Fruit fly (Drosophila melanogaster) whole organism, embryonic: ENCODE measurements around the gene Stt3B.

Experiments
- Atf6 ChIP-seq: fragments of 200-800 bp; sonication (Bioruptor generic); IDR thresholded peaks from 2 replicates; pipeline ENCODE4 v1.3.6; 2022; ENCODE audit warnings: missing biosample characterization, missing genetic modification characterization
- B-H1 ChIP-seq: fragments of 200-800 bp; sonication (Bioruptor generic); IDR thresholded peaks from 3 replicates; pipeline ENCODE4 v1.3.6; 2022; ENCODE audit warnings: missing biosample characterization, missing genetic modification characterization
- BEAF-32 ChIP-seq: fragments of 200-800 bp; sonication (Bioruptor generic); optimal IDR thresholded peaks from 3 replicates; lab custom pipeline; 2017; ENCODE audit warnings: missing biosample characterization, missing genetic modification characterization, mild to moderate bottlenecking, moderate library complexity, missing genetic modification reagents
- Blimp-1 ChIP-seq: fragments of 200-800 bp; sonication (Bioruptor generic); optimal IDR thresholded peaks from 3 replicates; lab custom pipeline; 2018; ENCODE audit warnings: missing biosample characterization, missing genetic modification characterization, mild to moderate bottlenecking, moderate library complexity, missing genetic modification reagents
- BtbVII ChIP-seq: fragments of 200-800 bp; sonication (Bioruptor generic); optimal IDR thresholded peaks from 3 replicates; lab custom pipeline; 2017; ENCODE audit warnings: missing biosample characterization, mild to moderate bottlenecking, missing genetic modification characterization
- C15 ChIP-seq: fragments of 200-800 bp; sonication (Bioruptor generic); IDR thresholded peaks from 3 replicates; pipeline ENCODE4 v1.3.6; 2022; ENCODE audit warnings: missing biosample characterization, missing genetic modification characterization
- CG10431 ChIP-seq: fragments of 200-800 bp; sonication (Bioruptor generic); optimal IDR thresholded peaks from 3 replicates; lab custom pipeline; 2018; ENCODE audit warnings: missing biosample characterization, mild to moderate bottlenecking, missing genetic modification characterization
- CG10979 ChIP-seq: fragments of 200-800 bp; sonication (Bioruptor generic); optimal IDR thresholded peaks from 2 replicates; lab custom pipeline; 2018; ENCODE audit warnings: missing biosample characterization, mild to moderate bottlenecking, missing genetic modification characterization, moderate library complexity
- CG12071 ChIP-seq: fragments of 200-800 bp; sonication (Bioruptor generic); optimal IDR thresholded peaks from 3 replicates; lab custom pipeline; 2018; ENCODE audit warnings: missing biosample characterization, mild to moderate bottlenecking, missing genetic modification characterization
- CG12299 ChIP-seq: fragments of 200-800 bp; sonication (Bioruptor generic); optimal IDR thresholded peaks from 2 replicates; lab custom pipeline; 2018; ENCODE audit warnings: missing biosample characterization, mild to moderate bottlenecking, missing genetic modification characterization
- CG12942 ChIP-seq: fragments of 200-800 bp; sonication (Bioruptor generic); optimal IDR thresholded peaks from 3 replicates; lab custom pipeline; 2016; ENCODE audit warnings: missing biosample characterization, missing genetic modification characterization
- CG13123 ChIP-seq: fragments of 200-800 bp; sonication (Bioruptor generic); optimal IDR thresholded peaks from 2 replicates; lab custom pipeline; 2016; ENCODE audit warnings: missing biosample characterization, missing genetic modification characterization
- CG13424 ChIP-seq: fragments of 200-800 bp; sonication (Bioruptor generic); optimal IDR thresholded peaks from 2 replicates; lab custom pipeline; 2019; ENCODE audit warnings: missing biosample characterization, mild to moderate bottlenecking, missing genetic modification characterization, moderate library complexity
- CG14050 ChIP-seq: fragments of 200-800 bp; sonication (Bioruptor generic); IDR thresholded peaks from 3 replicates; pipeline ENCODE4 v1.3.6; 2022; ENCODE audit warnings: missing biosample characterization, missing genetic modification characterization
- CG15011 ChIP-seq: fragments of 200-800 bp; sonication (Bioruptor generic); optimal IDR thresholded peaks from 3 replicates; lab custom pipeline; 2018; ENCODE audit warnings: missing biosample characterization, mild to moderate bottlenecking, missing genetic modification characterization
- CG1529 ChIP-seq: fragments of 200-800 bp; sonication (Bioruptor generic); optimal IDR thresholded peaks from 3 replicates; lab custom pipeline; 2018; ENCODE audit warnings: missing biosample characterization, missing genetic modification characterization
- CG2129 ChIP-seq: fragments of 200-800 bp; sonication (Bioruptor generic); IDR thresholded peaks from 2 replicates; pipeline ENCODE4 v1.3.6; 2022; ENCODE audit warnings: missing biosample characterization, missing genetic modification characterization; ENCODE audit not compliant: partially characterized antibody
- CG2678 ChIP-seq: fragments of 200-800 bp; sonication (Bioruptor generic); optimal IDR thresholded peaks from 3 replicates; lab custom pipeline; 2019; ENCODE audit warnings: missing biosample characterization, mild to moderate bottlenecking, missing genetic modification characterization, moderate library complexity
- CG2712 ChIP-seq: fragments of 200-800 bp; optimal IDR thresholded peaks from 3 replicates; lab custom pipeline; 2019; ENCODE audit warnings: missing biosample characterization, mild to moderate bottlenecking, missing genetic modification characterization, moderate library complexity
- CG31224 ChIP-seq: fragments of 200-800 bp; sonication (Bioruptor generic); IDR thresholded peaks from 2 replicates; pipeline ENCODE4 v1.3.6; 2022; ENCODE audit warnings: missing biosample characterization, missing genetic modification characterization
- CG3163 ChIP-seq: fragments of 200-800 bp; sonication (Bioruptor generic); optimal IDR thresholded peaks from 3 replicates; lab custom pipeline; 2016; ENCODE audit warnings: missing biosample characterization, missing genetic modification characterization
- CG5245 ChIP-seq: fragments of 200-800 bp; sonication (Bioruptor generic); optimal IDR thresholded peaks from 3 replicates; lab custom pipeline; 2016; ENCODE audit warnings: missing biosample characterization, missing genetic modification characterization
- CG6683 ChIP-seq: fragments of 200-800 bp; sonication (Bioruptor generic); optimal IDR thresholded peaks from 2 replicates; lab custom pipeline; 2017; ENCODE audit warnings: missing biosample characterization, mild to moderate bottlenecking, missing genetic modification characterization, missing genetic modification reagents
- CG8281 ChIP-seq: fragments of 200-800 bp; sonication (Bioruptor generic); optimal IDR thresholded peaks from 2 replicates; lab custom pipeline; 2018; ENCODE audit warnings: missing biosample characterization, mild to moderate bottlenecking, missing genetic modification characterization, moderate library complexity
- CG8290 ChIP-seq, 3 experiments: fragments of 200-800 bp; sonication (Bioruptor generic); optimal IDR thresholded peaks; 2 replicates each; lab custom pipeline; 2016 to 2019; ENCODE audit warnings: missing biosample characterization in 3 of 3, missing genetic modification characterization in 3 of 3, mild to moderate bottlenecking in 2 of 3, moderate library complexity in 1 of 3
- CG9215 ChIP-seq: fragments of 200-800 bp; sonication (Bioruptor generic); IDR thresholded peaks from 2 replicates; pipeline ENCODE4 v1.3.6; 2022; ENCODE audit warnings: missing biosample characterization, missing genetic modification characterization
- CHES-1-like ChIP-seq: fragments of 200-800 bp; sonication (Bioruptor generic); optimal IDR thresholded peaks from 2 replicates; lab custom pipeline; 2016; ENCODE audit warnings: missing biosample characterization, missing genetic modification characterization
- Dref ChIP-seq: fragments of 200-800 bp; sonication (Bioruptor generic); IDR thresholded peaks from 2 replicates; pipeline ENCODE4 v1.3.6; 2022; ENCODE audit warnings: missing biosample characterization, missing genetic modification characterization
- GATAe ChIP-seq: fragments of 200-800 bp; sonication (Bioruptor generic); conservative IDR thresholded peaks from 2 replicates; pipeline ENCODE4 v1.3.6; 2022; ENCODE audit warnings: missing biosample characterization, missing genetic modification characterization
- Kr ChIP-seq: fragments of 200-800 bp; sonication (Bioruptor generic); optimal IDR thresholded peaks from 2 replicates; lab custom pipeline; 2017; ENCODE audit warnings: missing biosample characterization, mild to moderate bottlenecking, missing genetic modification characterization
- Max ChIP-seq: fragments of 200-800 bp; sonication (Bioruptor generic); optimal IDR thresholded peaks from 2 replicates; lab custom pipeline; 2016; ENCODE audit warnings: missing biosample characterization, mild to moderate bottlenecking, missing genetic modification characterization
- Tbp ChIP-seq: fragments of >200 bp; optimal IDR thresholded peaks from 2 replicates; lab custom pipeline; 2018; ENCODE audit warnings: missing biosample characterization, missing genetic modification characterization
- Xbp1 ChIP-seq: fragments of 200-800 bp; sonication (Bioruptor generic); optimal IDR thresholded peaks from 3 replicates; lab custom pipeline; 2016; ENCODE audit warnings: missing biosample characterization, mild to moderate bottlenecking, missing genetic modification characterization
- dpn ChIP-seq, 2 experiments: fragments of 200-800 bp; sonication (Bioruptor generic); optimal IDR thresholded peaks; 3 replicates each; lab custom pipeline; 2016; ENCODE audit warnings: missing biosample characterization in 2 of 2, missing genetic modification characterization in 2 of 2
- ems ChIP-seq: fragments of 200-800 bp; sonication (Bioruptor generic); optimal IDR thresholded peaks from 3 replicates; lab custom pipeline; 2016; ENCODE audit warnings: missing biosample characterization, missing genetic modification characterization
- jumu ChIP-seq: fragments of 200-800 bp; sonication (Bioruptor generic); optimal IDR thresholded peaks from 3 replicates; lab custom pipeline; 2016; ENCODE audit warnings: missing biosample characterization, missing genetic modification characterization
- kni ChIP-seq: fragments of 200-800 bp; sonication (Bioruptor generic); optimal IDR thresholded peaks from 3 replicates; lab custom pipeline; 2017; ENCODE audit warnings: mild to moderate bottlenecking, missing biosample characterization, missing genetic modification reagents, missing genetic modification characterization
- lab ChIP-seq: fragments of 200-800 bp; sonication (Bioruptor generic); optimal IDR thresholded peaks from 3 replicates; lab custom pipeline; 2017; ENCODE audit warnings: missing biosample characterization, missing genetic modification characterization, mild to moderate bottlenecking, moderate library complexity, missing genetic modification reagents
- lov ChIP-seq, 2 experiments: fragments of 200-800 bp in 1 of 2; fragments of >200 bp in 1 of 2; sonication (Bioruptor generic) in 1 of 2; IDR thresholded peaks in 1 of 2; optimal IDR thresholded peaks in 1 of 2; 2 replicates in 1 of 2; 3 replicates in 1 of 2; pipeline versions ENCODE4 v1.3.6 to Lab custom; 2017 to 2022; ENCODE audit warnings: missing biosample characterization in 1 of 2, missing genetic modification characterization in 1 of 2
- maf-S ChIP-seq: fragments of 200-800 bp; sonication (Bioruptor generic); optimal IDR thresholded peaks from 2 replicates; lab custom pipeline; 2016; ENCODE audit warnings: missing biosample characterization, missing genetic modification characterization
- nau ChIP-seq: fragments of 200-800 bp; sonication (Bioruptor generic); optimal IDR thresholded peaks from 3 replicates; lab custom pipeline; 2017; ENCODE audit warnings: missing biosample characterization, mild to moderate bottlenecking, missing genetic modification characterization, missing genetic modification reagents
- otp ChIP-seq: fragments of 200-800 bp; sonication (Bioruptor generic); IDR thresholded peaks from 3 replicates; pipeline ENCODE4, ENCODE4 v1.3.6; 2022; ENCODE audit warnings: missing biosample characterization, missing genetic modification characterization
- p53 ChIP-seq: fragments of 200-800 bp; sonication (Bioruptor generic); optimal IDR thresholded peaks from 2 replicates; lab custom pipeline; 2016; ENCODE audit warnings: missing biosample characterization, missing genetic modification characterization
- pnt ChIP-seq: fragments of 200-800 bp; sonication (Bioruptor generic); optimal IDR thresholded peaks from 3 replicates; lab custom pipeline; 2016; ENCODE audit warnings: missing biosample characterization, missing genetic modification characterization
- pros ChIP-seq: fragments of 200-800 bp; sonication (Bioruptor generic); optimal IDR thresholded peaks from 3 replicates; lab custom pipeline; 2019; ENCODE audit warnings: missing biosample characterization, mild to moderate bottlenecking, missing genetic modification characterization, moderate library complexity
- sens-2 ChIP-seq: fragments of 200-800 bp; sonication (Bioruptor generic); IDR thresholded peaks from 2 replicates; pipeline ENCODE4 v1.3.6; 2022; ENCODE audit warnings: missing biosample characterization, missing genetic modification characterization
- sim ChIP-seq: fragments of 200-800 bp; sonication (Bioruptor generic); IDR thresholded peaks from 2 replicates; pipeline ENCODE4 v1.3.6; 2022; ENCODE audit warnings: missing biosample characterization, missing genetic modification characterization
- usp ChIP-seq: fragments of >200 bp; optimal IDR thresholded peaks from 2 replicates; lab custom pipeline; 2017; ENCODE audit warnings: missing biosample characterization, missing genetic modification characterization
- wek ChIP-seq: fragments of 200-800 bp; sonication (Bioruptor generic); optimal IDR thresholded peaks from 3 replicates; lab custom pipeline; 2018; ENCODE audit warnings: missing biosample characterization, mild to moderate bottlenecking, missing genetic modification characterization, moderate library complexity

The Stt3B gene

DNA sequence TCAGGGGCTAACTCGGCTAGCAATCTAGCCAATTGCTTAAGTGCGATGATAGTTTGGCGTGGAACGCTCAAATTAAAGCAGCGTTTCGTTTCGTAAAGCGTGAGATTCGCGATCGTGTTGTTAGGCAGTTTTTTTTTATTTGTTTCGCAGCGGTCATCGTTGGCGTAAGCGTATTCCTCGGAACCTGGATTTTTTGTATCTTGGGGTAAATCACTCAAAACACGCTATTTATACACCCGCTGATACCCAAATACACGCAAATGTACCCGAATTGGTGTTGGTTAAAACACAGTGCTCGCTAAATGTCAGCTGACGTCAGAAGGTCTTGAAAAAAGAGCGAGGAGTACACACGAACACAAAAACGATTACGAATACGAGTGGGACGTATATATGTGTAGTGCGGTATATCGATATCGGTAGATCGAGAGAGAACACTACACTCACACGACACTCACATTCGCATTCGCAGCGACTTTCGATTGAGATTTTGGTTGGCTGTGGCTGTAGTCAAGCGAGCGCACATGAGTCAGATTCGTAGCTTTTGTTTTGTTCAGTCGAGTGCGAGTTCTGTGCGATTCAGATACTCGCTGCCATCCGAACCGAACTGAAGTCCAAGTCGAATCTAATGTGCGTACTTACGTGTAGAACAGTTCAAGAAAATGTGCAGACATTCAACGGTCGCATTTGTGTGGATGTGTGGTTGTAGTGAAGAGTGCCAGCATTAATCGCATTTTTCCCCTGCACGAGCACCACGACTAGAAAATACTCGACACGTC lies 19.5 kb downstream of the Stt3B start (continued):
- TF ChIP-seq dpn (GFP tag; optimal IDR thresholded peaks at IDR 0.05; lab: Kevin White, UChicago): no peak
- TF ChIP-seq BEAF-32 (GFP tag; lab: Kevin White, UChicago): peak; percentile 46
- TF ChIP-seq CG13123 (GFP tag; lab: Kevin White, UChicago): no peak
- TF ChIP-seq CHES-1-like: peak; percentile 10
- TF ChIP-seq BtbVII (GFP tag; lab: Kevin White, UChicago): peak; percentile 61
- no peak for TF ChIP-seq GATAe
- no peak for TF ChIP-seq CG13424
- no peak for TF ChIP-seq ems (GFP tag; lab: Kevin White, UChicago)
- TF ChIP-seq Blimp-1 (GFP tag; lab: Kevin White, UChicago): peak; percentile 55
- no peak for TF ChIP-seq CG31224 (GFP tag; lab: Robert Waterston, UW)
- no peak for TF ChIP-seq CG2712 (tag; lab: Kevin White, UChicago)
- no peak for TF ChIP-seq CG10431 (GFP tag; lab: Kevin White, UChicago)
- no peak for TF ChIP-seq maf-S (GFP tag; lab: Kevin White, UChicago)
- TF ChIP-seq CG14050 (GFP tag; lab: Robert Waterston, UW): no peak
- TF ChIP-seq CG10979: no peak
- TF ChIP-seq Kr (GFP tag; lab: Kevin White, UChicago): no peak
- no peak for TF ChIP-seq C15 (GFP tag; lab: Robert Waterston, UW)
- no peak for TF ChIP-seq Dref
- no peak for TF ChIP-seq CG6683 (GFP tag; lab: Kevin White, UChicago)
- peak; percentile 60 for TF ChIP-seq CG8290 (GFP tag; optimal IDR thresholded peaks at IDR 0.05; lab: Kevin White, UChicago)
- peak; percentile 68 to 70 for TF ChIP-seq CG8290 (tag; optimal IDR thresholded peaks at IDR 0.05; lab: Kevin White, UChicago)
- TF ChIP-seq pros: peak; percentile 50
- TF ChIP-seq CG9215: no peak
- no peak for TF ChIP-seq pnt (GFP tag; lab: Kevin White, UChicago)
- TF ChIP-seq sim (GFP tag; lab: Robert Waterston, UW): no peak
- no peak for TF ChIP-seq CG12942 (GFP tag; lab: Kevin White, UChicago)
- TF ChIP-seq lab (GFP tag; lab: Kevin White, UChicago): peak; percentile 72
- TF ChIP-seq usp (GFP tag; lab: Kevin White, UChicago): no peak
- no peak for TF ChIP-seq Xbp1 (GFP tag; lab: Kevin White, UChicago)
- TF ChIP-seq Atf6 (GFP tag; lab: Robert Waterston, UW): no peak
- TF ChIP-seq kni (GFP tag; lab: Kevin White, UChicago): peak; percentile 70
- TF ChIP-seq CG5245 (GFP tag; lab: Kevin White, UChicago): no peak
- peak; percentile 61 for TF ChIP-seq CG12071 (GFP tag; lab: Kevin White, UChicago)
- no peak for TF ChIP-seq CG2678 (tag; lab: Kevin White, UChicago)
- no peak for TF ChIP-seq wek (GFP tag; lab: Kevin White, UChicago)
- TF ChIP-seq B-H1 (GFP tag; lab: Robert Waterston, UW): no peak
- TF ChIP-seq jumu: peak; percentile 17
- TF ChIP-seq otp: no peak
- no peak for TF ChIP-seq CG15011 (GFP tag; lab: Kevin White, UChicago)
- no peak for TF ChIP-seq Tbp (GFP tag; lab: Kevin White, UChicago)
- no peak for TF ChIP-seq sens-2
- peak; percentile 5 for TF ChIP-seq nau (GFP tag; lab: Kevin White, UChicago)
- TF ChIP-seq CG8281 (tag; lab: Kevin White, UChicago): no peak
- TF ChIP-seq p53: peak; percentile 42
- TF ChIP-seq Max (GFP tag; lab: Kevin White, UChicago): no peak
- no peak for TF ChIP-seq CG1529 (GFP tag; lab: Kevin White, UChicago)
- no peak for TF ChIP-seq CG2129
- TF ChIP-seq lov (optimal IDR thresholded peaks at IDR 0.05; lab: Kevin White, UChicago): no peak
- TF ChIP-seq lov (GFP tag; IDR thresholded peaks at IDR 0.05; lab: Robert Waterston, UW): no peak
- TF ChIP-seq CG12299 (tag; lab: Kevin White, UChicago): no peak
- TF ChIP-seq CG3163: peak; percentile 25
